Worm (Caenorhabditis elegans) whole organism, L3 larva: ENCODE data around the gene osm-9.

Experiments used
- ama-1 ChIP-seq: fragments of 150-350 bp; optimal IDR thresholded peaks from 2 replicates; lab custom pipeline; 2018
- daf-12 ChIP-seq: fragments of 150-350 bp; optimal IDR thresholded peaks from 2 replicates; lab custom pipeline; 2014; ENCODE audit warnings: missing biosample characterization, missing genetic modification reagents, missing genetic modification characterization
- lin-39 ChIP-seq: fragments of 150-350 bp; optimal IDR thresholded peaks from 2 replicates; lab custom pipeline; 2018; ENCODE audit warnings: missing biosample characterization, missing genetic modification reagents, missing genetic modification characterization
- nfya-1 ChIP-seq: sonication (generic microtip); optimal IDR thresholded peaks from 2 replicates; lab custom pipeline; 2017; ENCODE audit warnings: missing genetic modification characterization, mild to moderate bottlenecking, missing compliant biosample characterization, antibody characterized with exemption, moderate library complexity; ENCODE audit not compliant: insufficient read depth
- nhr-237 ChIP-seq: fragments of 150-350 bp; optimal IDR thresholded peaks from 2 replicates; lab custom pipeline; 2014; ENCODE audit warnings: missing biosample characterization, missing genetic modification characterization
- pha-4 ChIP-seq: fragments of 150-350 bp; optimal IDR thresholded peaks from 2 replicates; lab custom pipeline; 2014; ENCODE audit warnings: missing biosample characterization, missing genetic modification reagents, missing genetic modification characterization
- unc-39 ChIP-seq: sonication (generic microtip); optimal IDR thresholded peaks from 4 replicates; lab custom pipeline; 2017; ENCODE audit warnings: missing biosample characterization, missing genetic modification characterization
- ztf-11 ChIP-seq: fragments of 150-350 bp; optimal IDR thresholded peaks from 2 replicates; lab custom pipeline; 2014; ENCODE audit warnings: missing biosample characterization, missing genetic modification characterization

DNA sequence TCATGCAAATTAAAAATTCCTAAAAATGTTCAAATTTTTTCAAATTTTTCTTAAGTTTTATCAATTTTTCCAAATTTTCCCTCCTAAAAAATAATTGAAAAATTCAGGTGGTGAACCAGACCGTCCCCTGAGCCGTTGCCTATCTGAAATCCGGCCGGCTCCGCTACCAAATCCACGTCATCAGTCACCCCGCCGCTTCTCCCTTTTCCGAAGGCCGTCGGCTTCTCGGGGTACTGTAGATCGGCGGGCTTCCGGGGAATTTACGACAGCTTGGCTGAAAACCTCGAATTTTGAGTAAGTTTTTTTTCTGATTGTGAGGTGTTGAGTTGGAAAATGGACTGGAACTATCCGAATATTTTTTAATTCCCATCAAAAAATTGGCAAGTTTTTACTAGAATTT lies 13.4 kb upstream of the osm-9 start:
- TF ChIP-seq nhr-237 (tag; lab: Kevin White, UChicago) (no peak), unc-39 (tag; lab: Kevin White, UChicago) (no peak), nfya-1 (tag; lab: Kevin White, UChicago) (no peak), ama-1 (lab: Kevin White, UChicago) (no peak), lin-39 (tag; lab: Kevin White, UChicago) (no peak), ztf-11 (tag; lab: Kevin White, UChicago) (no peak), pha-4 (tag; lab: Kevin White, UChicago) (no peak), daf-12 (no peak)
